Worm (Caenorhabditis elegans) whole organism, L3 larva: ENCODE measurements around the gene Y51A2A.4.

Experiments used
- R02D3.7 ChIP-seq: fragments of 150-350 bp; optimal IDR thresholded peaks from 2 replicates; lab custom pipeline; 2014; ENCODE audit warnings: missing biosample characterization, missing genetic modification characterization
- ZK546.5 ChIP-seq: sonication (generic microtip); optimal IDR thresholded peaks from 2 replicates; lab custom pipeline; 2017; ENCODE audit warnings: missing biosample characterization, missing genetic modification characterization
- ama-1 ChIP-seq: fragments of 150-350 bp; optimal IDR thresholded peaks from 2 replicates; lab custom pipeline; 2018
- daf-12 ChIP-seq: fragments of 150-350 bp; optimal IDR thresholded peaks from 2 replicates; lab custom pipeline; 2014; ENCODE audit warnings: missing biosample characterization, missing genetic modification reagents, missing genetic modification characterization
- fkh-10 ChIP-seq: sonication (generic microtip); optimal IDR thresholded peaks from 2 replicates; lab custom pipeline; 2017; ENCODE audit warnings: missing biosample characterization, missing genetic modification reagents, missing genetic modification characterization
- hmg-11 ChIP-seq: sonication (generic microtip); optimal IDR thresholded peaks from 2 replicates; lab custom pipeline; 2016; ENCODE audit warnings: missing genetic modification characterization, missing compliant biosample characterization
- lsy-12 ChIP-seq: sonication (generic microtip); optimal IDR thresholded peaks from 2 replicates; lab custom pipeline; 2016; ENCODE audit warnings: mild to moderate bottlenecking, missing genetic modification characterization, missing compliant biosample characterization
- nhr-11 ChIP-seq: fragments of 150-350 bp; optimal IDR thresholded peaks from 2 replicates; lab custom pipeline; 2014; ENCODE audit warnings: missing biosample characterization, missing genetic modification characterization
- nhr-12 ChIP-seq: fragments of 150-350 bp; optimal IDR thresholded peaks from 2 replicates; lab custom pipeline; 2014; ENCODE audit warnings: missing biosample characterization, missing genetic modification characterization
- nhr-237 ChIP-seq: fragments of 150-350 bp; optimal IDR thresholded peaks from 2 replicates; lab custom pipeline; 2014; ENCODE audit warnings: missing biosample characterization, missing genetic modification characterization
- nhr-76 ChIP-seq: fragments of 150-350 bp; sonication (generic microtip); optimal IDR thresholded peaks from 5 replicates; lab custom pipeline; 2014; ENCODE audit warnings: missing biosample characterization, missing genetic modification characterization
- pha-4 ChIP-seq: fragments of 150-350 bp; optimal IDR thresholded peaks from 2 replicates; lab custom pipeline; 2014; ENCODE audit warnings: missing biosample characterization, missing genetic modification reagents, missing genetic modification characterization
- snpc-4 ChIP-seq: fragments of 150-350 bp; optimal IDR thresholded peaks from 2 replicates; lab custom pipeline; 2014; ENCODE audit warnings: missing biosample characterization, missing genetic modification characterization
- ztf-4 ChIP-seq: fragments of 150-350 bp; optimal IDR thresholded peaks from 2 replicates; lab custom pipeline; 2014; ENCODE audit warnings: missing biosample characterization, missing genetic modification characterization

ce11 chrV:18266238-18266637, 24.5 kb upstream of the Y51A2A.4 start, which contains the start of gene R10E8.6:
- TF ChIP-seq fkh-10 (GFP tag; lab: Kevin White, UChicago) (no peak), nhr-237 (tag; lab: Kevin White, UChicago) (no peak), ztf-4 (tag; lab: Kevin White, UChicago) (no peak), snpc-4 (tag; lab: Kevin White, UChicago) (no peak), ZK546.5 (no peak), nhr-76 (tag; lab: Kevin White, UChicago) (no peak), nhr-12 (tag; lab: Kevin White, UChicago) (no peak), pha-4 (tag; lab: Kevin White, UChicago) (no peak), hmg-11 (no peak), ama-1 (no peak), lsy-12 (tag; lab: Kevin White, UChicago) (no peak), R02D3.7 (tag; lab: Kevin White, UChicago) (no peak), daf-12 (no peak), nhr-11 (tag; lab: Kevin White, UChicago) (no peak)
